Worm (Caenorhabditis elegans): ENCODE measurements around the gene tsp-21.
"Not testable (repeated sequence)": the region's sequence is repeated elsewhere in the genome, so short reads cannot be mapped to it uniquely, and the experiment has no call there.

DNA sequence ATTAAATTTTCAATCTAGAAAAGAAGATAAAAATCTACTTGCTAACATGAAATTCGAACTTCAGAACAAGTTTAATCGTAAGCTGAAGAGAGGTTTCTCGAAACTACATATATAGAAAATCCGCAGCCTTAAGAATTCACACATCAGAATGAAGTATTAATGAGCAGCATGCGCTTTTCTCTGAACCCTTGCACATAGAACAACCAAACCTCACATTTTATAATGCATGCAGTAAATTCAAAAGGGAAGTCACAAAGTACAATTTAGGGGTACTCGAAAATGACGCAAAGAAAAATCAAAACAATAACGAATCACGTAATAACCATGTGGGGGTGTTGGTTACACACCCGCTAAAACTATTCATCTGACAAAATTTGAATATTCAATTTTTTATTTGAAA lies 24.4 kb downstream of the tsp-21 start:
- TF ChIP-seq ztf-11 (tag; optimal IDR thresholded peaks at IDR 0.05); lin-11 (tag; optimal IDR thresholded peaks at IDR 0.05); ama-1 (optimal IDR thresholded peaks at IDR 0.05); fos-1 (tag; optimal IDR thresholded peaks at IDR 0.05); nhr-11 (tag; optimal IDR thresholded peaks at IDR 0.05); nhr-25 (tag; optimal IDR thresholded peaks at IDR 0.05); sma-3 (GFP tag; optimal IDR thresholded peaks at IDR 0.05); crh-2 (tag; optimal IDR thresholded peaks at IDR 0.05): not testable (repeated sequence)
- TF ChIP-seq lsy-2 (tag; optimal IDR thresholded peaks at IDR 0.05) = peak in 1 of 2 experiments; percentile 3
- TF ChIP-seq unc-55 (GFP tag; optimal IDR thresholded peaks at IDR 0.05) = peak; percentile 36
